Worm (Caenorhabditis elegans): ENCODE measurements around the gene slt-1.

slt-1 gene

ce11 chrX:14680474-14680873, 6.3 kb downstream of the slt-1 start:
- no peak for TF ChIP-seq mls-2 (tag; optimal IDR thresholded peaks at IDR 0.05)
- TF ChIP-seq ham-2 (GFP tag; optimal IDR thresholded peaks at IDR 0.05): no peak
- TF ChIP-seq elt-1 (tag; optimal IDR thresholded peaks at IDR 0.05; ENCODE audit: borderline replicate concordance, insufficient read depth): no peak
- no peak for TF ChIP-seq ceh-83 (GFP tag; optimal IDR thresholded peaks at IDR 0.05)
- no peak for TF ChIP-seq lin-32 (GFP tag; optimal IDR thresholded peaks at IDR 0.05)
- TF ChIP-seq flh-1 (GFP tag; optimal IDR thresholded peaks at IDR 0.05): no peak
- TF ChIP-seq nhr-12 (tag; optimal IDR thresholded peaks at IDR 0.05): no peak
- TF ChIP-seq lsy-2 (tag; optimal IDR thresholded peaks at IDR 0.05): no peak
- TF ChIP-seq nhr-237 (tag; optimal IDR thresholded peaks at IDR 0.05): no peak
- TF ChIP-seq mep-1 (tag; optimal IDR thresholded peaks at IDR 0.05): no peak
- TF ChIP-seq blmp-1 (tag; optimal IDR thresholded peaks at IDR 0.05): no peak
- no peak for TF ChIP-seq sptf-1 (tag; optimal IDR thresholded peaks at IDR 0.05)
- no peak for TF ChIP-seq drap-1 (GFP tag; optimal IDR thresholded peaks at IDR 0.05)
- TF ChIP-seq bed-3 (GFP tag; optimal IDR thresholded peaks at IDR 0.05): no peak

- TF ChIP-seq unc-39 (tag; optimal IDR thresholded peaks at IDR 0.05) (no peak), hlh-1 (tag; optimal IDR thresholded peaks at IDR 0.05) (peak; percentile 69), cnd-1 (tag; optimal IDR thresholded peaks at IDR 0.05) (no peak), unc-62 (GFP tag; optimal IDR thresholded peaks at IDR 0.05) (peak; percentile 53), unc-120 (tag; optimal IDR thresholded peaks at IDR 0.05; ENCODE audit: poor library complexity, severe bottlenecking) (peak; percentile 66), elt-1 (tag; optimal IDR thresholded peaks at IDR 0.05; ENCODE audit: borderline replicate concordance, insufficient read depth) (no peak), ham-2 (GFP tag; optimal IDR thresholded peaks at IDR 0.05) (no peak)
Observed at ce11 chrX:14684406-14684927, 10.3 kb downstream of the slt-1 start, which contains the start of gene csq-1. Gene csq-1, plus strand, starts transcription at chrX:14684877.

DNA sequence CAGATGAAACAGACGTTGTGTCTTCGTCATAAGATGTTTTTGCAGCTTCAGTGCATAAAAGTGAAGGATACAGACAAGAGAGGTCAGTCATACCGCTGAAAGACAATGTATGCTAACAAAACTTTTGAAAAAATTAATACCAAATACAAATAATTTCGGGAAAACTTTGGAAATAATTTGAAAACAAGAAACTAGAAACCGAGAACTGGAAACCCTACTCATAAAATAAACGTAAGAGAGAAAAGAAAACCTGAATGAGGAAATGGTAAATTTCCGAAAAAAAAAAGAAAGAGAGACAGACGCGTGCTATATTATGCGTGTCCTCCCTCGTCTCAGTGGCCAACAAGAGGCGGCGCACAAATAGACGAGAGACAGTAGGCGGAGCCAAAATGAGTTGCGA, 18.8 kb downstream of the slt-1 start, which contains the start of gene sox-3:
Gene sox-3, minus strand, starts transcription at position 101 of the 400 bp plus-strand sequence.
- TF ChIP-seq unc-39 (tag; optimal IDR thresholded peaks at IDR 0.05): no peak
- peak; percentile 3 for TF ChIP-seq ces-1 (GFP tag; optimal IDR thresholded peaks at IDR 0.05)

DNA sequence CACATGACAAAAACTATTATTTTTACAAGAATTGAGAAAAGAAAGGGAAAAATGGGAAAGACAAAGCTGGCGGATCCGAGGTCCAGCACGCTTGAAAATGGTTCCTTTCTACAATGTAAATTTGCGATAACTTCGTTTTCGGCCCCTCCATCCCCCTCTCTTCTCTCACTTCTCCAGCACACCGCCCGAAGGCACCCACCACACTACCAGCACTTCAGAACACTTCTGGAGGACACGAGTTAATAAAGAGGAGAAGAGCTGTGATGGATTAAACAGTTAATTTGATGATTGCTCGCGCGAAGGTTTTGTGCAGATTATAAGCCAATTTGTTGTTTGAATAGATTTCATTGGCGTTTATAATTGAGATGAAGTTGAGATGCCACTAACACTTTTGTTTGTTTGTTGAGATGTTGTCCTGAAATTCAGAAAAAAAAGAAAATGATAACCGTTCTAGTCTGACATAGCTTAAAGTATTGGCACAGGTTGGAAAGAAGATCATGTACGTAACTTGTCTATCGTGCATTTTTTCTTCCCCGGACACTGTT, 20.6 kb downstream of the slt-1 start:
- peak; percentile 97 for TF ChIP-seq ces-1 (GFP tag; optimal IDR thresholded peaks at IDR 0.05)
- no peak for TF ChIP-seq tbx-8 (GFP tag; optimal IDR thresholded peaks at IDR 0.05)

ce11 chrX:14695892-14696291, 21.8 kb downstream of the slt-1 start:
- TF ChIP-seq ces-1 (GFP tag; optimal IDR thresholded peaks at IDR 0.05) (peak; percentile 94), hlh-1 (tag; optimal IDR thresholded peaks at IDR 0.05) (no peak)

DNA sequence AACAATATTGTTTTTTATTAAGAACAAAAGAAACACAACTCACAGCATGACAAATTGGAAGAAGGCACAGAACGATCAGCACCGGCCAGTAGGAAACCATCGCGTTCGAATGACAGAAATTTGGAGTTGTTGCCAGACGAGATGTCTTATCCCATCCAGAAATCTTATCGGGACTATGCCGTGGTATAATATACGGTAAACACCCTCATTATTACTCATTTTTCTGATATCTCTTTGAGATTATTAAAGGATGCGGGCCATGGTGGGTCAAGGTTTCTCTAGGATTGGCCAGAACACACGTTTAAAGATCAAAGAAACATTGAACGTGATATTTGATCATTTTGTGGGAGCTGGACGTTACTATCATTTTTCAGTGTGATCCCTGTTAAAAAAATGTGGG, 25.7 kb downstream of the slt-1 start, which contains the start of gene hch-1:
Gene hch-1, minus strand, starts transcription at position 112 of the 400 bp plus-strand sequence.
- no peak for TF ChIP-seq ces-1 (GFP tag; optimal IDR thresholded peaks at IDR 0.05)
- no peak for TF ChIP-seq mab-5 (tag; optimal IDR thresholded peaks at IDR 0.05)
- peak; percentile 92 for TF ChIP-seq elt-1 (tag; optimal IDR thresholded peaks at IDR 0.05; ENCODE audit: borderline replicate concordance, insufficient read depth)
- no peak for TF ChIP-seq snpc-4 (tag; optimal IDR thresholded peaks at IDR 0.05)
- TF ChIP-seq nhr-12 (tag; optimal IDR thresholded peaks at IDR 0.05): no peak
- peak; percentile 32 for TF ChIP-seq nhr-2 (tag; optimal IDR thresholded peaks at IDR 0.05)

DNA sequence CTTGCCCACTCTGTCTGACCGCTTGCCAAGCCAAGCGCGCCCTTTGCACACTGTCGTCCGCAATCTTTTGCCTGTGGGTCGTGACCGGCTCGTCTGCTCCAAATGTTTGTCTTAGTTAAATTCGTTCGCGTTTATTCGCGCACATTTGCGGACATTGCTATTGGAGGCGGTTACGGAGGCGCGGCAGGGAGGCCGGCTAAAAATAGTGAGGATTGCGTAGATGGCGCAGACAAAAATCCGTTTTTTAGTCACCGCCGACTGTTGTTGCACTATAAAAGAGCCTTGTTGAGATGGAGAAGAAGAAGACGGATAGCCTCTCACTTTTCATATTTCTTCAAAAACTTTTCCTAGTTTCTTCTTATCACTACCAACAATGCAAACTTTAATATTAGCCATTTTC, 27.4 kb downstream of the slt-1 start, which contains the start of gene F40E10.5:
Gene F40E10.5, plus strand, starts transcription at position 301 of the 400 bp plus-strand sequence.
- no peak for TF ChIP-seq ces-1 (GFP tag; optimal IDR thresholded peaks at IDR 0.05)
- peak; percentile 39 for TF ChIP-seq nhr-2 (tag; optimal IDR thresholded peaks at IDR 0.05)

- TF ChIP-seq unc-120 (tag; optimal IDR thresholded peaks at IDR 0.05; ENCODE audit: poor library complexity, severe bottlenecking) (no peak), lsy-2 (tag; optimal IDR thresholded peaks at IDR 0.05) (no peak), zip-8 (tag; optimal IDR thresholded peaks at IDR 0.05) (no peak), ceh-83 (GFP tag; optimal IDR thresholded peaks at IDR 0.05) (no peak), lin-32 (GFP tag; optimal IDR thresholded peaks at IDR 0.05) (no peak), lin-13 (tag; optimal IDR thresholded peaks at IDR 0.05) (no peak), snpc-4 (tag; optimal IDR thresholded peaks at IDR 0.05) (no peak), flh-1 (GFP tag; optimal IDR thresholded peaks at IDR 0.05) (no peak), ham-2 (GFP tag; optimal IDR thresholded peaks at IDR 0.05) (no peak), sptf-1 (tag; optimal IDR thresholded peaks at IDR 0.05) (no peak), ztf-11 (tag; optimal IDR thresholded peaks at IDR 0.05) (no peak), nhr-28 (tag; optimal IDR thresholded peaks at IDR 0.05) (no peak), mab-5 (tag; optimal IDR thresholded peaks at IDR 0.05) (no peak), mep-1 (tag; optimal IDR thresholded peaks at IDR 0.05) (no peak)
Observed at ce11 chrX:14704933-14705332, 30.8 kb downstream of the slt-1 start.
